Worm (Caenorhabditis elegans) whole organism, L1 larva: ENCODE data around the gene efhc-1.
A peak's percentile ranks its signal among the peaks of the same experiment; 100 is the strongest.

Experiments used
- aha-1 ChIP-seq: fragments of 150-350 bp; optimal IDR thresholded peaks from 2 replicates; lab custom pipeline; 2014; ENCODE audit warnings: missing biosample characterization, missing genetic modification characterization
- ama-1 ChIP-seq: fragments of 150-350 bp; optimal IDR thresholded peaks from 2 replicates; lab custom pipeline; 2014
- blmp-1 ChIP-seq: fragments of 150-350 bp; optimal IDR thresholded peaks from 2 replicates; lab custom pipeline; 2014; ENCODE audit warnings: missing biosample characterization, missing genetic modification characterization
- ceh-8 ChIP-seq: fragments of 200-800 bp; sonication (Bioruptor generic); optimal IDR thresholded peaks from 2 replicates; lab custom pipeline; 2018; ENCODE audit warnings: mild to moderate bottlenecking, missing genetic modification characterization, moderate library complexity, missing compliant biosample characterization
- ces-1 ChIP-seq: fragments of 150-350 bp; optimal IDR thresholded peaks from 2 replicates; lab custom pipeline; 2014; ENCODE audit warnings: missing biosample characterization, missing genetic modification reagents, missing genetic modification characterization
- dsc-1 ChIP-seq: sonication (generic microtip); optimal IDR thresholded peaks from 2 replicates; lab custom pipeline; 2016; ENCODE audit warnings: mild to moderate bottlenecking, missing genetic modification characterization, missing compliant biosample characterization
- efl-1 ChIP-seq, 4 experiments: fragments of 150-350 bp; optimal IDR thresholded peaks in 3 of 4; peaks in 1 of 4; 1 replicate in 1 of 4; 2 replicates in 3 of 4; lab custom pipeline; 2014; ENCODE audit warnings: missing biosample characterization in 2 of 4, missing genetic modification characterization in 2 of 4, missing genetic modification reagents in 2 of 4
- efl-3 ChIP-seq: fragments of 200-800 bp; sonication (Bioruptor generic); optimal IDR thresholded peaks from 2 replicates; lab custom pipeline; 2018; ENCODE audit warnings: mild to moderate bottlenecking, missing genetic modification characterization, missing compliant biosample characterization
- elt-2 ChIP-seq: sonication (generic microtip); optimal IDR thresholded peaks from 2 replicates; lab custom pipeline; 2016; ENCODE audit warnings: missing genetic modification characterization, mild to moderate bottlenecking, inconsistent platforms, missing compliant biosample characterization, missing genetic modification reagents
- fkh-4 ChIP-seq: sonication (generic microtip); optimal IDR thresholded peaks from 2 replicates; lab custom pipeline; 2016; ENCODE audit warnings: missing compliant biosample characterization, missing genetic modification characterization, borderline replicate concordance
- fkh-8 ChIP-seq: sonication (generic microtip); optimal IDR thresholded peaks from 2 replicates; lab custom pipeline; 2016; ENCODE audit warnings: mild to moderate bottlenecking, missing genetic modification characterization, missing compliant biosample characterization
- fos-1 ChIP-seq: fragments of 150-350 bp; optimal IDR thresholded peaks from 2 replicates; lab custom pipeline; 2014; ENCODE audit warnings: missing biosample characterization, missing genetic modification characterization
- grh-1 ChIP-seq: fragments of 200-800 bp; sonication (Bioruptor generic); IDR thresholded peaks from 2 replicates; pipeline ENCODE4 v1.3.6; 2022; ENCODE audit warnings: missing genetic modification reagents, missing genetic modification characterization, missing compliant biosample characterization
- hlh-4 ChIP-seq: sonication (generic microtip); optimal IDR thresholded peaks from 2 replicates; lab custom pipeline; 2016; ENCODE audit warnings: mild to moderate bottlenecking, missing genetic modification characterization, missing compliant biosample characterization
- lin-15B ChIP-seq: fragments of 150-350 bp; sonication (generic microtip); optimal IDR thresholded peaks from 3 replicates; lab custom pipeline; 2014; ENCODE audit warnings: missing biosample characterization, missing genetic modification characterization
- lin-35 ChIP-seq, 2 experiments: fragments of 150-350 bp; optimal IDR thresholded peaks; 2 replicates each; lab custom pipeline; 2014; ENCODE audit warnings: missing biosample characterization in 2 of 2, missing genetic modification characterization in 2 of 2, missing genetic modification reagents in 2 of 2
- lir-3 ChIP-seq: sonication (generic microtip); optimal IDR thresholded peaks from 2 replicates; lab custom pipeline; 2016; ENCODE audit warnings: mild to moderate bottlenecking, missing genetic modification characterization, moderate library complexity, missing compliant biosample characterization; ENCODE audit not compliant: poor library complexity
- lsy-2 ChIP-seq, 2 experiments: fragments of 150-350 bp; optimal IDR thresholded peaks; 2 replicates each; lab custom pipeline; 2014; ENCODE audit warnings: missing biosample characterization in 2 of 2, missing genetic modification characterization in 2 of 2
- mab-9 ChIP-seq: fragments of 200-800 bp; sonication (Bioruptor generic); IDR thresholded peaks from 2 replicates; pipeline ENCODE4 v1.3.6; 2022; ENCODE audit warnings: missing genetic modification reagents, missing genetic modification characterization, missing compliant biosample characterization
- mef-2 ChIP-seq: fragments of 150-350 bp; optimal IDR thresholded peaks from 2 replicates; lab custom pipeline; 2014; ENCODE audit warnings: missing biosample characterization, missing genetic modification characterization
- nhr-12 ChIP-seq: sonication (generic microtip); optimal IDR thresholded peaks from 2 replicates; lab custom pipeline; 2017; ENCODE audit warnings: missing biosample characterization, missing genetic modification characterization
- nhr-237 ChIP-seq: fragments of 150-350 bp; optimal IDR thresholded peaks from 2 replicates; lab custom pipeline; 2014; ENCODE audit warnings: missing biosample characterization, missing genetic modification characterization
- nhr-28 ChIP-seq: fragments of 150-350 bp; optimal IDR thresholded peaks from 2 replicates; lab custom pipeline; 2014; ENCODE audit warnings: missing biosample characterization, missing genetic modification characterization
- nhr-90 ChIP-seq: sonication (generic microtip); optimal IDR thresholded peaks from 2 replicates; lab custom pipeline; 2016; ENCODE audit warnings: mild to moderate bottlenecking, missing genetic modification characterization, missing compliant biosample characterization; ENCODE audit not compliant: poor library complexity
- pqm-1 ChIP-seq: sonication (generic microtip); optimal IDR thresholded peaks from 3 replicates; lab custom pipeline; 2017; ENCODE audit warnings: missing biosample characterization, missing genetic modification characterization
- rnt-1 ChIP-seq: sonication (generic microtip); optimal IDR thresholded peaks from 2 replicates; lab custom pipeline; 2016; ENCODE audit warnings: mild to moderate bottlenecking, missing genetic modification characterization, moderate library complexity, missing compliant biosample characterization
- snpc-4 ChIP-seq: fragments of 150-350 bp; optimal IDR thresholded peaks from 2 replicates; lab custom pipeline; 2014; ENCODE audit warnings: missing biosample characterization, missing genetic modification characterization
- snu-23 ChIP-seq: sonication (generic microtip); optimal IDR thresholded peaks from 2 replicates; lab custom pipeline; 2016; ENCODE audit warnings: missing genetic modification characterization, missing compliant biosample characterization
- sptf-1 ChIP-seq: fragments of 150-350 bp; optimal IDR thresholded peaks from 2 replicates; lab custom pipeline; 2014; ENCODE audit warnings: missing biosample characterization, missing genetic modification characterization
- sup-37 ChIP-seq: fragments of 200-800 bp; sonication (Bioruptor generic); optimal IDR thresholded peaks from 2 replicates; lab custom pipeline; 2018; ENCODE audit warnings: mild to moderate bottlenecking, missing genetic modification characterization, missing compliant biosample characterization
- tlp-1 ChIP-seq: fragments of 150-350 bp; optimal IDR thresholded peaks from 2 replicates; lab custom pipeline; 2014; ENCODE audit warnings: missing biosample characterization, missing genetic modification characterization
- unc-62 ChIP-seq: fragments of 150-350 bp; optimal IDR thresholded peaks from 2 replicates; lab custom pipeline; 2014; ENCODE audit warnings: missing biosample characterization, missing genetic modification reagents, missing genetic modification characterization
- unc-98 ChIP-seq: fragments of 200-800 bp; sonication (Bioruptor generic); IDR thresholded peaks from 2 replicates; pipeline ENCODE4 v1.3.6; 2022; ENCODE audit warnings: missing genetic modification characterization, missing compliant biosample characterization
- vab-15 ChIP-seq: sonication (generic microtip); optimal IDR thresholded peaks from 2 replicates; lab custom pipeline; 2017; ENCODE audit warnings: missing genotype, mild to moderate bottlenecking, missing genetic modification characterization, missing compliant biosample characterization
- xbp-1 ChIP-seq: sonication (generic microtip); optimal IDR thresholded peaks from 2 replicates; lab custom pipeline; 2016; ENCODE audit warnings: missing genetic modification characterization, missing compliant biosample characterization
- zip-4 ChIP-seq: fragments of 200-800 bp; sonication (Bioruptor generic); optimal IDR thresholded peaks from 2 replicates; lab custom pipeline; 2018; ENCODE audit warnings: mild to moderate bottlenecking, missing genetic modification characterization, moderate library complexity, missing compliant biosample characterization
- ztf-11 ChIP-seq, 2 experiments: sonication (generic microtip); optimal IDR thresholded peaks; 2 replicates each; lab custom pipeline; 2016 to 2017; ENCODE audit warnings: missing genetic modification characterization in 2 of 2, missing biosample characterization in 1 of 2, missing compliant biosample characterization in 1 of 2

efhc-1 gene

ce11 chrX:10358083-10358482 is at the start of gene efhc-1:
Gene efhc-1, plus strand, starts transcription at chrX:10358383.
- TF ChIP-seq blmp-1 (peak; percentile 16), sptf-1 (tag; lab: Kevin White, UChicago) (no peak)

ce11 chrX:10310366-10310765 is 47.8 kb upstream of the efhc-1 start, which contains the start of gene F41E7.6:
Gene F41E7.6, minus strand, starts transcription at chrX:10310466.
- no peak for TF ChIP-seq unc-62
- TF ChIP-seq snpc-4 (tag; lab: Kevin White, UChicago) = no peak
- TF ChIP-seq nhr-90 (tag; lab: Kevin White, UChicago) = no peak
- no peak for TF ChIP-seq rnt-1 (tag; lab: Kevin White, UChicago)
- no peak for TF ChIP-seq ztf-11 (tag; optimal IDR thresholded peaks at IDR 0.05; lab: Kevin White, UChicago)
- TF ChIP-seq sptf-1 (tag; lab: Kevin White, UChicago) = no peak
- no peak for TF ChIP-seq hlh-4 (tag; lab: Kevin White, UChicago)
- no peak for TF ChIP-seq xbp-1 (tag; lab: Kevin White, UChicago)
- no peak for TF ChIP-seq mab-9
- TF ChIP-seq fkh-4 (tag; lab: Kevin White, UChicago) = no peak
- TF ChIP-seq mef-2 (tag; lab: Kevin White, UChicago) = no peak
- no peak for TF ChIP-seq tlp-1 (tag; lab: Kevin White, UChicago)
- no peak for TF ChIP-seq pqm-1
- TF ChIP-seq dsc-1 (tag; lab: Kevin White, UChicago) = no peak
- no peak for TF ChIP-seq fos-1 (tag; lab: Kevin White, UChicago)
- no peak for TF ChIP-seq vab-15 (tag; lab: Kevin White, UChicago)
- no peak for TF ChIP-seq efl-3 (GFP tag; lab: Kevin White, UChicago)
- TF ChIP-seq ces-1 (GFP tag; lab: Kevin White, UChicago) = no peak
- no peak for TF ChIP-seq sup-37 (GFP tag; lab: Kevin White, UChicago)
- no peak for TF ChIP-seq snu-23 (GFP tag; lab: Kevin White, UChicago)
- TF ChIP-seq, all 84 proteins: peak for 0

ce11 chrX:10315905-10316304 is 42.3 kb upstream of the efhc-1 start, which contains the start of gene F41E7.9:
Gene F41E7.9, minus strand, starts transcription at chrX:10316005.
- TF ChIP-seq efl-1 (optimal IDR thresholded peaks at IDR 0.05; lab: Kevin White, UChicago) (no peak), efl-1 (GFP tag; optimal IDR thresholded peaks at IDR 0.05 in 1 of 2; lab: Kevin White, UChicago) (no peak), fkh-8 (tag; lab: Kevin White, UChicago) (peak; percentile 49)

ce11 chrX:10317565-10317964 is 40.6 kb upstream of the efhc-1 start, which contains the start of gene R07E3.6:
Gene R07E3.6, plus strand, starts transcription at chrX:10317722.
- TF ChIP-seq ama-1 (lab: Kevin White, UChicago) (no peak), blmp-1 (peak; percentile 100)

ce11 chrX:10318437-10318836 is 39.7 kb upstream of the efhc-1 start:
- TF ChIP-seq zip-4 (GFP tag; lab: Kevin White, UChicago) = no peak
- no peak for TF ChIP-seq lin-35 (GFP tag; optimal IDR thresholded peaks at IDR 0.05; lab: Kevin White, UChicago)
- TF ChIP-seq blmp-1 = peak; percentile 76
- TF ChIP-seq, all 84 proteins: peak for 1

ce11 chrX:10319653-10320052 is 38.5 kb upstream of the efhc-1 start:
- TF ChIP-seq nhr-28 (tag; lab: Kevin White, UChicago) = no peak
- TF ChIP-seq blmp-1 = peak; percentile 66

ce11 chrX:10321401-10321800 is 36.8 kb upstream of the efhc-1 start:
- TF ChIP-seq fos-1 (tag; lab: Kevin White, UChicago) (no peak), lin-15B (tag; lab: Kevin White, UChicago) (no peak), fkh-4 (tag; lab: Kevin White, UChicago) (no peak), unc-98 (GFP tag; lab: Robert Waterston, UW) (no peak), aha-1 (tag; lab: Kevin White, UChicago) (no peak), sptf-1 (tag; lab: Kevin White, UChicago) (no peak), elt-2 (tag; lab: Kevin White, UChicago) (no peak), zip-4 (GFP tag; lab: Kevin White, UChicago) (no peak), lsy-2 (tag; optimal IDR thresholded peaks at IDR 0.05; lab: Kevin White, UChicago) (no peak), grh-1 (no peak), ceh-8 (GFP tag; lab: Kevin White, UChicago) (no peak), fkh-8 (tag; lab: Kevin White, UChicago) (no peak), nhr-12 (tag; lab: Kevin White, UChicago) (no peak), efl-1 (optimal IDR thresholded peaks at IDR 0.05; lab: Kevin White, UChicago) (no peak), efl-1 (GFP tag; optimal IDR thresholded peaks at IDR 0.05 in 1 of 2; lab: Kevin White, UChicago) (no peak), lir-3 (tag; lab: Kevin White, UChicago) (no peak), nhr-237 (tag; lab: Kevin White, UChicago) (no peak)
